Worm (Caenorhabditis elegans) whole organism, young adult: ENCODE data around the gene C16A3.6.

Experiments used
- B0019.2 ChIP-seq: fragments of 200-800 bp; sonication (Bioruptor generic); conservative IDR thresholded peaks from 2 replicates; pipeline ENCODE4 v1.3.6; 2022; ENCODE audit warnings: missing genetic modification reagents, missing genetic modification characterization, missing compliant biosample characterization
- B0035.1 ChIP-seq: sonication (generic microtip); optimal IDR thresholded peaks from 2 replicates; lab custom pipeline; 2016; ENCODE audit warnings: missing genetic modification characterization, mild to moderate bottlenecking, missing compliant biosample characterization, missing genotype, missing genetic modification reagents
- B0261.1 ChIP-seq: sonication (generic microtip); optimal IDR thresholded peaks from 2 replicates; lab custom pipeline; 2016; ENCODE audit warnings: mild to moderate bottlenecking, missing genetic modification characterization, moderate library complexity, missing compliant biosample characterization
- C06A6.2 ChIP-seq: fragments of 200-800 bp; sonication (Bioruptor generic); conservative IDR thresholded peaks from 2 replicates; pipeline ENCODE4 v1.3.6; 2022; ENCODE audit warnings: missing genetic modification characterization, missing compliant biosample characterization
- F22D6.2 ChIP-seq: sonication (generic microtip); optimal IDR thresholded peaks from 2 replicates; lab custom pipeline; 2016; ENCODE audit warnings: mild to moderate bottlenecking, missing genetic modification characterization, missing compliant biosample characterization
- F23B12.7 ChIP-seq: sonication (generic microtip); optimal IDR thresholded peaks from 2 replicates; lab custom pipeline; 2017; ENCODE audit warnings: missing genetic modification characterization, mild to moderate bottlenecking, missing compliant biosample characterization, antibody characterized with exemption, moderate library complexity; ENCODE audit not compliant: insufficient read depth
- F33H1.4 ChIP-seq: fragments of 200-800 bp; sonication (Bioruptor generic); IDR thresholded peaks from 2 replicates; pipeline ENCODE4 v1.3.6; 2022; ENCODE audit warnings: missing genetic modification reagents, missing genetic modification characterization, missing compliant biosample characterization
- F39B2.1 ChIP-seq: fragments of 200-800 bp; sonication (Bioruptor generic); IDR thresholded peaks from 2 replicates; pipeline ENCODE4 v1.3.6; 2022; ENCODE audit warnings: missing genetic modification reagents, missing genetic modification characterization, missing compliant biosample characterization
- F52B5.7 ChIP-seq: sonication (generic microtip); optimal IDR thresholded peaks from 2 replicates; lab custom pipeline; 2016; ENCODE audit warnings: mild to moderate bottlenecking, missing genetic modification characterization, missing compliant biosample characterization
- Y53F4B.3 ChIP-seq: fragments of 200-800 bp; sonication (Bioruptor generic); IDR thresholded peaks from 2 replicates; pipeline ENCODE4 v1.3.6; 2022; ENCODE audit warnings: missing genetic modification reagents, missing genetic modification characterization, missing compliant biosample characterization
- Y56A3A.18 ChIP-seq: fragments of 200-800 bp; sonication (Bioruptor generic); IDR thresholded peaks from 2 replicates; pipeline ENCODE4 v1.3.6; 2022; ENCODE audit warnings: missing genetic modification reagents, missing genetic modification characterization, missing compliant biosample characterization
- aptf-2 ChIP-seq: fragments of 200-800 bp; sonication (Bioruptor generic); conservative IDR thresholded peaks from 2 replicates; pipeline ENCODE4 v1.3.6; 2022; ENCODE audit warnings: missing genetic modification reagents, missing genetic modification characterization, missing compliant biosample characterization
- atf-7 ChIP-seq: sonication (generic microtip); optimal IDR thresholded peaks from 2 replicates; lab custom pipeline; 2017; ENCODE audit warnings: mild to moderate bottlenecking, missing genetic modification characterization, missing compliant biosample characterization
- attf-3 ChIP-seq: fragments of 200-800 bp; sonication (Bioruptor generic); conservative IDR thresholded peaks from 2 replicates; pipeline ENCODE4 v1.3.6; 2022; ENCODE audit warnings: missing genetic modification reagents, missing genetic modification characterization, missing compliant biosample characterization
- attf-5 ChIP-seq: fragments of 200-800 bp; sonication (Bioruptor generic); optimal IDR thresholded peaks from 2 replicates; lab custom pipeline; 2018; ENCODE audit warnings: mild to moderate bottlenecking, missing genetic modification characterization, missing compliant biosample characterization
- bed-2 ChIP-seq: fragments of 200-800 bp; sonication (Bioruptor generic); IDR thresholded peaks from 2 replicates; pipeline ENCODE4 v1.3.6; 2022; ENCODE audit warnings: missing genetic modification reagents, missing genetic modification characterization, missing compliant biosample characterization
- ccch-3 ChIP-seq: fragments of 200-800 bp; sonication (Bioruptor generic); optimal IDR thresholded peaks from 2 replicates; lab custom pipeline; 2018; ENCODE audit warnings: mild to moderate bottlenecking, missing genetic modification characterization, missing compliant biosample characterization
- cebp-2 ChIP-seq: fragments of 200-800 bp; sonication (Bioruptor generic); IDR thresholded peaks from 2 replicates; pipeline ENCODE4 v1.3.6; 2022; ENCODE audit warnings: missing genetic modification characterization, missing compliant biosample characterization
- ceh-100 ChIP-seq: fragments of 200-800 bp; sonication (Bioruptor generic); IDR thresholded peaks from 2 replicates; pipeline ENCODE4 v1.3.6; 2022; ENCODE audit warnings: missing genetic modification reagents, missing genetic modification characterization, missing compliant biosample characterization
- chd-7 ChIP-seq: sonication (generic microtip); optimal IDR thresholded peaks from 2 replicates; lab custom pipeline; 2016; ENCODE audit warnings: mild to moderate bottlenecking, missing genetic modification characterization, moderate library complexity, missing compliant biosample characterization
- dpff-1 ChIP-seq: sonication (generic microtip); optimal IDR thresholded peaks from 2 replicates; lab custom pipeline; 2017; ENCODE audit warnings: mild to moderate bottlenecking, missing genetic modification characterization, missing compliant biosample characterization
- dpl-1 ChIP-seq: fragments of 150-350 bp; optimal IDR thresholded peaks from 2 replicates; lab custom pipeline; 2014; ENCODE audit warnings: missing biosample characterization, missing genetic modification reagents, missing genetic modification characterization
- efl-1 ChIP-seq: fragments of 150-350 bp; optimal IDR thresholded peaks from 2 replicates; lab custom pipeline; 2014; ENCODE audit warnings: missing biosample characterization, missing genetic modification reagents, missing genetic modification characterization
- egl-18 ChIP-seq: fragments of 200-800 bp; sonication (Bioruptor generic); IDR thresholded peaks from 2 replicates; pipeline ENCODE4 v1.3.6; 2022; ENCODE audit warnings: missing genetic modification reagents, missing genetic modification characterization, missing compliant biosample characterization
- egl-44 ChIP-seq: fragments of 200-800 bp; sonication (Bioruptor generic); IDR thresholded peaks from 2 replicates; pipeline ENCODE4 v1.3.6; 2022; ENCODE audit warnings: missing genetic modification reagents, missing genetic modification characterization, missing compliant biosample characterization
- egrh-3 ChIP-seq: fragments of 200-800 bp; sonication (Bioruptor generic); IDR thresholded peaks from 2 replicates; pipeline ENCODE4 v1.3.6; 2022; ENCODE audit warnings: missing genetic modification reagents, missing genetic modification characterization, missing compliant biosample characterization
- ekl-4 ChIP-seq: fragments of 200-800 bp; sonication (Bioruptor generic); IDR thresholded peaks from 2 replicates; pipeline ENCODE4 v1.3.6; 2022; ENCODE audit warnings: missing genetic modification reagents, missing genetic modification characterization, missing compliant biosample characterization
- gei-17 ChIP-seq: fragments of 200-800 bp; sonication (Bioruptor generic); optimal IDR thresholded peaks from 2 replicates; lab custom pipeline; 2018; ENCODE audit warnings: mild to moderate bottlenecking, missing genetic modification characterization, missing compliant biosample characterization
- him-1 ChIP-seq: sonication (generic microtip); optimal IDR thresholded peaks from 2 replicates; lab custom pipeline; 2016; ENCODE audit warnings: missing genotype, missing genetic modification reagents, missing genetic modification characterization, missing compliant biosample characterization
- hlh-26 ChIP-seq: fragments of 200-800 bp; sonication (Bioruptor generic); conservative IDR thresholded peaks from 2 replicates; pipeline ENCODE4 v1.3.6; 2022; ENCODE audit warnings: missing genetic modification reagents, missing genetic modification characterization, missing compliant biosample characterization
- hsf-1 ChIP-seq: fragments of 200-800 bp; sonication (Bioruptor generic); IDR thresholded peaks from 2 replicates; pipeline ENCODE4 v1.3.6; 2022; ENCODE audit warnings: missing genetic modification reagents, missing genetic modification characterization, missing compliant biosample characterization
- let-526 ChIP-seq: fragments of 200-800 bp; sonication (Bioruptor generic); IDR thresholded peaks from 2 replicates; pipeline ENCODE4 v1.3.6; 2022; ENCODE audit warnings: missing genetic modification reagents, missing genetic modification characterization, missing compliant biosample characterization
- lin-35 ChIP-seq, 3 experiments: fragments of 150-350 bp in 2 of 3; sonication (generic microtip) in 1 of 3; optimal IDR thresholded peaks; 2 replicates each; lab custom pipeline; 2014 to 2018; ENCODE audit warnings: missing biosample characterization in 3 of 3, missing genetic modification characterization in 3 of 3, missing genetic modification reagents in 3 of 3
- lsl-1 ChIP-seq: fragments of 200-800 bp; sonication (Bioruptor generic); optimal IDR thresholded peaks from 2 replicates; lab custom pipeline; 2018; ENCODE audit warnings: mild to moderate bottlenecking, missing genetic modification characterization, moderate library complexity, missing compliant biosample characterization
- madf-3 ChIP-seq: fragments of 200-800 bp; sonication (Bioruptor generic); IDR thresholded peaks from 2 replicates; pipeline ENCODE4 v1.3.6; 2022; ENCODE audit warnings: missing genetic modification reagents, missing genetic modification characterization, missing compliant biosample characterization
- madf-8 ChIP-seq: fragments of 200-800 bp; sonication (Bioruptor generic); conservative IDR thresholded peaks from 2 replicates; pipeline ENCODE4 v1.3.6; 2022; ENCODE audit warnings: missing genetic modification reagents, missing genetic modification characterization, missing compliant biosample characterization
- mel-28 ChIP-seq: sonication (generic microtip); optimal IDR thresholded peaks from 2 replicates; lab custom pipeline; 2016; ENCODE audit warnings: borderline replicate concordance, mild to moderate bottlenecking, missing genetic modification characterization, missing compliant biosample characterization
- nfyb-1 ChIP-seq: fragments of 200-800 bp; sonication (Bioruptor generic); IDR thresholded peaks from 2 replicates; pipeline ENCODE4 v1.3.6; 2022; ENCODE audit warnings: missing genetic modification reagents, missing genetic modification characterization, missing compliant biosample characterization
- nhr-27 ChIP-seq: fragments of 200-800 bp; sonication (Bioruptor generic); optimal IDR thresholded peaks from 2 replicates; lab custom pipeline; 2018; ENCODE audit warnings: mild to moderate bottlenecking, missing genetic modification characterization, moderate library complexity, missing compliant biosample characterization
- nhr-90 ChIP-seq: sonication (generic microtip); optimal IDR thresholded peaks from 2 replicates; lab custom pipeline; 2016; ENCODE audit warnings: missing genotype, mild to moderate bottlenecking, missing genetic modification characterization, missing compliant biosample characterization
- pha-4 ChIP-seq: fragments of 150-350 bp; sonication (generic microtip); optimal IDR thresholded peaks from 2 replicates; lab custom pipeline; 2014; ENCODE audit warnings: missing biosample characterization, missing genetic modification reagents, missing genetic modification characterization
- rcor-1 ChIP-seq: fragments of 200-800 bp; sonication (Bioruptor generic); IDR thresholded peaks from 2 replicates; pipeline ENCODE4 v1.3.6; 2022; ENCODE audit warnings: missing genetic modification reagents, missing genetic modification characterization, missing compliant biosample characterization
- repo-1 ChIP-seq: sonication (generic microtip); optimal IDR thresholded peaks from 2 replicates; lab custom pipeline; 2017; ENCODE audit warnings: mild to moderate bottlenecking, missing genetic modification characterization, missing compliant biosample characterization
- rpc-1 ChIP-seq, 2 experiments: fragments of 150-350 bp in 1 of 2; sonication (generic microtip) in 1 of 2; optimal IDR thresholded peaks; 2 replicates each; lab custom pipeline; 2014 to 2018; ENCODE audit warnings: missing biosample characterization in 1 of 2, missing genetic modification characterization in 1 of 2, missing genetic modification reagents in 1 of 2, missing genotype in 1 of 2
- snpc-1.1 ChIP-seq: sonication (generic microtip); optimal IDR thresholded peaks from 2 replicates; lab custom pipeline; 2017; ENCODE audit warnings: missing genetic modification characterization, mild to moderate bottlenecking, missing compliant biosample characterization, antibody characterized with exemption, moderate library complexity, missing genotype, missing genetic modification reagents; ENCODE audit not compliant: insufficient read depth
- unc-130 ChIP-seq: sonication (generic microtip); optimal IDR thresholded peaks from 2 replicates; lab custom pipeline; 2016; ENCODE audit warnings: missing genetic modification reagents, missing genetic modification characterization, missing compliant biosample characterization
- xnd-1 ChIP-seq: sonication (generic microtip); optimal IDR thresholded peaks from 2 replicates; lab custom pipeline; 2016; ENCODE audit warnings: missing genotype, missing genetic modification reagents, missing genetic modification characterization, missing compliant biosample characterization
- ztf-18 ChIP-seq: sonication (generic microtip); optimal IDR thresholded peaks from 2 replicates; lab custom pipeline; 2016; ENCODE audit warnings: missing genotype, mild to moderate bottlenecking, missing genetic modification characterization, missing compliant biosample characterization
- ztf-25 ChIP-seq: fragments of 200-800 bp; sonication (Bioruptor generic); IDR thresholded peaks from 2 replicates; pipeline ENCODE4 v1.3.6; 2022; ENCODE audit warnings: missing genetic modification reagents, missing genetic modification characterization, missing compliant biosample characterization

The C16A3.6 gene

DNA sequence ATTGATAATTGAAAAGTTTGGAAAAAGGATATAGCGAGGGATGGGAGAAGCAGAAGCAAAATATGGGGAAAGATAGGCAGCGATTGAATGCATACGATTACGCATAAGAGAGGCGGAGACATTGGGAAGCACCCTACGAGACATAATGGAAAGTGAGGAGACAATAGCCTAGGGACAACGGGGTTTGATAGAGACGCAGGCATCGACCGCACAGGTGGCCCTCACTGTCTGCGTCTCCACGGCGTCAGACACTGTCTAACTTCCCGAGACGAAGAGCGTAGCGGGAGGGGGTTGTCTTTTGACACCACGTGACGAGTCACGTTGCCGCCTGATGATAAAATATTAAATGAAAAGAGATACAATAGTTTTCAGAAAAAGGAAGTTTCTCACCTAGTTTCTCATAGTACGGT is 42.0 kb downstream of the C16A3.6 start (continued):
- TF ChIP-seq unc-130 (GFP tag; lab: Kevin White, UChicago) = no peak
- TF ChIP-seq pha-4 = no peak
- TF ChIP-seq F22D6.2 = peak; percentile 78
- TF ChIP-seq F52B5.7 (tag; lab: Kevin White, UChicago) = no peak
- TF ChIP-seq ztf-25 = no peak
- no peak for TF ChIP-seq nhr-90 (tag; lab: Kevin White, UChicago)
- TF ChIP-seq chd-7 (tag; lab: Kevin White, UChicago) = peak; percentile 86
- TF ChIP-seq nhr-27 = no peak
- TF ChIP-seq efl-1 (GFP tag; lab: Kevin White, UChicago) = no peak
- peak; percentile 78 for TF ChIP-seq let-526 (GFP tag; lab: Robert Waterston, UW)
- TF ChIP-seq xnd-1 (tag; lab: Kevin White, UChicago) = no peak
- TF ChIP-seq egrh-3 (GFP tag; lab: Robert Waterston, UW) = no peak
- no peak for TF ChIP-seq hsf-1 (GFP tag; lab: Robert Waterston, UW)
- no peak for TF ChIP-seq B0035.1 (tag; lab: Kevin White, UChicago)
- no peak for TF ChIP-seq dpff-1 (tag; lab: Kevin White, UChicago)
- TF ChIP-seq repo-1 (tag; lab: Kevin White, UChicago) = peak; percentile 89
- TF ChIP-seq egl-18 (GFP tag; lab: Robert Waterston, UW) = no peak
- peak; percentile 76 for TF ChIP-seq gei-17
- TF ChIP-seq lin-35 (GFP tag; optimal IDR thresholded peaks at IDR 0.05; lab: Kevin White, UChicago) = peak in 1 of 3 experiments; percentile 23
- peak; percentile 60 for TF ChIP-seq Y56A3A.18 (GFP tag; lab: Robert Waterston, UW)
- TF ChIP-seq nfyb-1 (GFP tag; lab: Robert Waterston, UW) = peak; percentile 90
- peak; percentile 38 for TF ChIP-seq ztf-18 (tag; lab: Kevin White, UChicago)
- peak; percentile 86 for TF ChIP-seq C06A6.2 (GFP tag; lab: Robert Waterston, UW)
- peak; percentile 91 for TF ChIP-seq egl-44 (GFP tag; lab: Robert Waterston, UW)
- peak; percentile 92 for TF ChIP-seq ekl-4
- TF ChIP-seq attf-5 (GFP tag; lab: Kevin White, UChicago) = peak; percentile 64
- no peak for TF ChIP-seq mel-28 (tag; lab: Kevin White, UChicago)
- TF ChIP-seq cebp-2 (GFP tag; lab: Robert Waterston, UW) = no peak
- TF ChIP-seq B0019.2 (GFP tag; lab: Robert Waterston, UW) = no peak
- no peak for TF ChIP-seq him-1 (tag; lab: Kevin White, UChicago)
- TF ChIP-seq ceh-100 (GFP tag; lab: Robert Waterston, UW) = peak; percentile 51
- TF ChIP-seq F39B2.1 (GFP tag; lab: Robert Waterston, UW) = no peak
- TF ChIP-seq lsl-1 (GFP tag; lab: Kevin White, UChicago) = no peak
- no peak for TF ChIP-seq B0261.1
- no peak for TF ChIP-seq dpl-1 (GFP tag; lab: Kevin White, UChicago)
- TF ChIP-seq madf-3 (GFP tag; lab: Robert Waterston, UW) = 0 out of 2 replicates have a peak, but pooled peaks have one; percentile 55
- peak; percentile 0 for TF ChIP-seq F23B12.7 (tag; lab: Kevin White, UChicago)
- TF ChIP-seq attf-3 (GFP tag; lab: Robert Waterston, UW) = no peak
- no peak for TF ChIP-seq ccch-3 (GFP tag; lab: Kevin White, UChicago)
- no peak for TF ChIP-seq Y53F4B.3 (GFP tag; lab: Robert Waterston, UW)
- TF ChIP-seq atf-7 (tag; lab: Kevin White, UChicago) = peak; percentile 85
- TF ChIP-seq aptf-2 (GFP tag; lab: Robert Waterston, UW) = no peak
- TF ChIP-seq rpc-1 (optimal IDR thresholded peaks at IDR 0.05; lab: Kevin White, UChicago) = no peak
- TF ChIP-seq rpc-1 (tag; optimal IDR thresholded peaks at IDR 0.05; lab: Kevin White, UChicago) = no peak
- TF ChIP-seq bed-2 = no peak
- no peak for TF ChIP-seq madf-8 (GFP tag; lab: Robert Waterston, UW)
- no peak for TF ChIP-seq F33H1.4 (GFP tag; lab: Robert Waterston, UW)
- TF ChIP-seq snpc-1.1 (tag; lab: Kevin White, UChicago) = no peak
- no peak for TF ChIP-seq hlh-26
- peak; percentile 41; the same call in 1 of the 2 replicates for TF ChIP-seq rcor-1 (GFP tag; lab: Robert Waterston, UW)
